Fruit fly (Drosophila melanogaster) whole organism, embryonic: ENCODE measurements around the gene CG14402.

Experiments
- CG10147 ChIP-seq: fragments of 200-800 bp; sonication (Bioruptor generic); optimal IDR thresholded peaks from 2 replicates; lab custom pipeline; 2019; ENCODE audit warnings: missing biosample characterization, mild to moderate bottlenecking, missing genetic modification characterization, moderate library complexity
- CG10565 ChIP-seq: fragments of 200-800 bp; sonication (Bioruptor generic); optimal IDR thresholded peaks from 3 replicates; lab custom pipeline; 2016; ENCODE audit warnings: missing biosample characterization, mild to moderate bottlenecking, missing genetic modification characterization
- CG10959 ChIP-seq: fragments of 200-800 bp; sonication (Bioruptor generic); IDR thresholded peaks from 2 replicates; pipeline ENCODE4 v1.3.6; 2022; ENCODE audit warnings: missing biosample characterization, missing genetic modification characterization
- CG11247 ChIP-seq: fragments of 200-800 bp; sonication (Bioruptor generic); IDR thresholded peaks from 2 replicates; pipeline ENCODE4 v1.3.6; 2022; ENCODE audit warnings: missing biosample characterization, missing genetic modification characterization
- CG11504 ChIP-seq: fragments of 200-800 bp; sonication (Bioruptor generic); optimal IDR thresholded peaks from 3 replicates; lab custom pipeline; 2019; ENCODE audit warnings: missing biosample characterization, mild to moderate bottlenecking, missing genetic modification characterization, moderate library complexity
- CG12236 ChIP-seq: fragments of 200-800 bp; sonication (Bioruptor generic); optimal IDR thresholded peaks from 2 replicates; lab custom pipeline; 2016; ENCODE audit warnings: missing biosample characterization, missing genetic modification characterization
- CG1233 ChIP-seq: fragments of 200-800 bp; sonication (Bioruptor generic); optimal IDR thresholded peaks from 4 replicates; lab custom pipeline; 2018; ENCODE audit warnings: missing biosample characterization, mild to moderate bottlenecking, missing genetic modification characterization
- CG12744 ChIP-seq: fragments of 200-800 bp; sonication (Bioruptor generic); optimal IDR thresholded peaks from 2 replicates; lab custom pipeline; 2016; ENCODE audit warnings: missing biosample characterization, missing genetic modification characterization
- CG13296 ChIP-seq: fragments of 200-800 bp; sonication (Bioruptor generic); optimal IDR thresholded peaks from 3 replicates; lab custom pipeline; 2018; ENCODE audit warnings: missing biosample characterization, mild to moderate bottlenecking, missing genetic modification characterization
- CG14667 ChIP-seq: fragments of 200-800 bp; sonication (Bioruptor generic); IDR thresholded peaks from 2 replicates; pipeline ENCODE4 v1.3.6; 2022; ENCODE audit warnings: missing biosample characterization, missing genetic modification characterization
- CG15601 ChIP-seq: fragments of 200-800 bp; sonication (Bioruptor generic); optimal IDR thresholded peaks from 3 replicates; lab custom pipeline; 2019; ENCODE audit warnings: missing biosample characterization, mild to moderate bottlenecking, missing genetic modification characterization, moderate library complexity
- CG1603 ChIP-seq: fragments of 200-800 bp; sonication (Bioruptor generic); optimal IDR thresholded peaks from 2 replicates; lab custom pipeline; 2019; ENCODE audit warnings: missing biosample characterization, mild to moderate bottlenecking, missing genetic modification characterization, moderate library complexity
- CG18476 ChIP-seq: fragments of 200-800 bp; sonication (Bioruptor generic); optimal IDR thresholded peaks from 2 replicates; lab custom pipeline; 2016; ENCODE audit warnings: missing biosample characterization, mild to moderate bottlenecking, missing genetic modification characterization
- CG4854 ChIP-seq: fragments of 200-800 bp; sonication (Bioruptor generic); optimal IDR thresholded peaks from 2 replicates; lab custom pipeline; 2016; ENCODE audit warnings: missing biosample characterization, missing genetic modification characterization, inconsistent platforms
- CG7928 ChIP-seq: fragments of 200-800 bp; sonication (Bioruptor generic); optimal IDR thresholded peaks from 2 replicates; lab custom pipeline; 2017; ENCODE audit warnings: missing biosample characterization, mild to moderate bottlenecking, missing genetic modification characterization
- Chrac-16 ChIP-seq: fragments of 200-800 bp; sonication (Bioruptor generic); optimal IDR thresholded peaks from 3 replicates; lab custom pipeline; 2016; ENCODE audit warnings: missing biosample characterization, missing genetic modification characterization
- Dp ChIP-seq: fragments of 200-800 bp; sonication (Bioruptor generic); optimal IDR thresholded peaks from 2 replicates; lab custom pipeline; 2018; ENCODE audit warnings: missing biosample characterization, mild to moderate bottlenecking, missing genetic modification characterization, moderate library complexity
- Dref ChIP-seq: fragments of 200-800 bp; sonication (Bioruptor generic); IDR thresholded peaks from 2 replicates; pipeline ENCODE4 v1.3.6; 2022; ENCODE audit warnings: missing biosample characterization, missing genetic modification characterization
- Ets97D ChIP-seq: fragments of 200-800 bp; sonication (Bioruptor generic); optimal IDR thresholded peaks from 3 replicates; lab custom pipeline; 2016; ENCODE audit warnings: missing biosample characterization, missing genetic modification characterization
- Fer1 ChIP-seq: fragments of 200-800 bp; sonication (Bioruptor generic); optimal IDR thresholded peaks from 2 replicates; lab custom pipeline; 2017; ENCODE audit warnings: missing biosample characterization, mild to moderate bottlenecking, missing genetic modification characterization
- Max ChIP-seq: fragments of 200-800 bp; sonication (Bioruptor generic); optimal IDR thresholded peaks from 2 replicates; lab custom pipeline; 2016; ENCODE audit warnings: missing biosample characterization, mild to moderate bottlenecking, missing genetic modification characterization
- Med ChIP-seq: fragments of 200-800 bp; sonication (Bioruptor generic); peaks from one replicate; lab custom pipeline; 2016; ENCODE audit warnings: missing biosample characterization, missing genetic modification characterization, mild to moderate bottlenecking, inconsistent platforms, moderate library complexity
- NfI ChIP-seq: fragments of 200-800 bp; sonication (Bioruptor generic); optimal IDR thresholded peaks from 3 replicates; lab custom pipeline; 2018; ENCODE audit warnings: missing biosample characterization, mild to moderate bottlenecking, missing genetic modification characterization, moderate library complexity
- Pdp1 ChIP-seq, 2 experiments: fragments of 200-800 bp; sonication (Bioruptor generic); optimal IDR thresholded peaks; 3 replicates each; lab custom pipeline; 2016; ENCODE audit warnings: missing biosample characterization in 2 of 2, missing genetic modification characterization in 2 of 2, mild to moderate bottlenecking in 1 of 2, moderate library complexity in 1 of 2
- Ptx1 ChIP-seq: fragments of 200-800 bp; sonication (Bioruptor generic); IDR thresholded peaks from 2 replicates; pipeline ENCODE4 v1.3.6; 2022; ENCODE audit warnings: missing biosample characterization, missing genetic modification characterization
- Side ChIP-seq: fragments of 200-800 bp; sonication (Bioruptor generic); optimal IDR thresholded peaks from 2 replicates; lab custom pipeline; 2016; ENCODE audit warnings: missing biosample characterization, missing genetic modification characterization
- Six4 ChIP-seq: fragments of 200-800 bp; sonication (Bioruptor generic); optimal IDR thresholded peaks from 2 replicates; lab custom pipeline; 2016; ENCODE audit warnings: missing biosample characterization, missing genetic modification characterization
- disco-r ChIP-seq: fragments of 200-800 bp; sonication (Bioruptor generic); optimal IDR thresholded peaks from 2 replicates; lab custom pipeline; 2016; ENCODE audit warnings: missing biosample characterization, missing genetic modification characterization
- en ChIP-seq: fragments of 200-800 bp; sonication (Bioruptor generic); optimal IDR thresholded peaks from 2 replicates; lab custom pipeline; 2016; ENCODE audit warnings: missing biosample characterization, missing genetic modification characterization
- fd3F ChIP-seq: fragments of 200-800 bp; sonication (Bioruptor generic); optimal IDR thresholded peaks from 2 replicates; lab custom pipeline; 2018; ENCODE audit warnings: missing biosample characterization, mild to moderate bottlenecking, missing genetic modification characterization, moderate library complexity
- ftz-f1 ChIP-seq: fragments of 200-800 bp; sonication (Bioruptor generic); optimal IDR thresholded peaks from 2 replicates; lab custom pipeline; 2016; ENCODE audit warnings: missing biosample characterization, missing genetic modification characterization
- hth ChIP-seq: fragments of >200 bp; optimal IDR thresholded peaks from 2 replicates; lab custom pipeline; 2017; ENCODE audit warnings: inconsistent platforms
- insv ChIP-seq, 2 experiments: fragments of 200-800 bp; sonication (Bioruptor generic); optimal IDR thresholded peaks; 3 replicates each; lab custom pipeline; 2016 to 2018; ENCODE audit warnings: missing biosample characterization in 2 of 2, missing genetic modification characterization in 2 of 2
- kah ChIP-seq: fragments of 200-800 bp; sonication (Bioruptor generic); optimal IDR thresholded peaks from 2 replicates; lab custom pipeline; 2018; ENCODE audit warnings: missing biosample characterization, mild to moderate bottlenecking, missing genetic modification characterization
- lab ChIP-seq: fragments of 200-800 bp; sonication (Bioruptor generic); optimal IDR thresholded peaks from 3 replicates; lab custom pipeline; 2017; ENCODE audit warnings: missing biosample characterization, missing genetic modification characterization, mild to moderate bottlenecking, moderate library complexity, missing genetic modification reagents
- lov ChIP-seq, 2 experiments: fragments of 200-800 bp in 1 of 2; fragments of >200 bp in 1 of 2; sonication (Bioruptor generic) in 1 of 2; IDR thresholded peaks in 1 of 2; optimal IDR thresholded peaks in 1 of 2; 2 replicates in 1 of 2; 3 replicates in 1 of 2; pipeline versions ENCODE4 v1.3.6 to Lab custom; 2017 to 2022; ENCODE audit warnings: missing biosample characterization in 1 of 2, missing genetic modification characterization in 1 of 2
- maf-S ChIP-seq: fragments of 200-800 bp; sonication (Bioruptor generic); optimal IDR thresholded peaks from 2 replicates; lab custom pipeline; 2016; ENCODE audit warnings: missing biosample characterization, missing genetic modification characterization
- mld ChIP-seq: fragments of 200-800 bp; sonication (Bioruptor generic); IDR thresholded peaks from 3 replicates; pipeline ENCODE4 v1.3.6; 2022; ENCODE audit warnings: missing biosample characterization, missing genetic modification characterization; ENCODE audit not compliant: partially characterized antibody
- nau ChIP-seq: fragments of 200-800 bp; sonication (Bioruptor generic); optimal IDR thresholded peaks from 3 replicates; lab custom pipeline; 2017; ENCODE audit warnings: missing biosample characterization, mild to moderate bottlenecking, missing genetic modification characterization, missing genetic modification reagents
- nmo ChIP-seq: fragments of 200-800 bp; sonication (Bioruptor generic); optimal IDR thresholded peaks from 2 replicates; lab custom pipeline; 2018; ENCODE audit warnings: missing biosample characterization, mild to moderate bottlenecking, missing genetic modification characterization, moderate library complexity
- pho ChIP-seq: fragments of 200-800 bp; sonication (Bioruptor generic); optimal IDR thresholded peaks from 2 replicates; lab custom pipeline; 2016; ENCODE audit warnings: missing biosample characterization, missing genetic modification characterization
- pros ChIP-seq: fragments of 200-800 bp; sonication (Bioruptor generic); optimal IDR thresholded peaks from 3 replicates; lab custom pipeline; 2019; ENCODE audit warnings: missing biosample characterization, mild to moderate bottlenecking, missing genetic modification characterization, moderate library complexity
- repo ChIP-seq: fragments of 200-800 bp; sonication (Bioruptor generic); optimal IDR thresholded peaks from 2 replicates; lab custom pipeline; 2016; ENCODE audit warnings: missing biosample characterization, missing genetic modification characterization
- run ChIP-seq: fragments of 200-800 bp; sonication (Bioruptor generic); optimal IDR thresholded peaks from 3 replicates; lab custom pipeline; 2018; ENCODE audit warnings: missing biosample characterization, mild to moderate bottlenecking, missing genetic modification characterization
- sens ChIP-seq: fragments of 200-800 bp; sonication (Bioruptor generic); peaks from one replicate; lab custom pipeline; 2016; ENCODE audit warnings: missing biosample characterization, missing genetic modification characterization
- slou ChIP-seq: fragments of 200-800 bp; sonication (Bioruptor generic); optimal IDR thresholded peaks from 3 replicates; lab custom pipeline; 2016; ENCODE audit warnings: missing biosample characterization, missing genetic modification characterization
- sob ChIP-seq: fragments of 200-800 bp; sonication (Bioruptor generic); IDR thresholded peaks from 2 replicates; pipeline ENCODE4 v1.3.6; 2022; ENCODE audit warnings: missing biosample characterization, missing genetic modification characterization
- stwl ChIP-seq: fragments of 200-800 bp; sonication (Bioruptor generic); optimal IDR thresholded peaks from 3 replicates; lab custom pipeline; 2018; ENCODE audit warnings: missing biosample characterization, mild to moderate bottlenecking, missing genetic modification characterization, moderate library complexity
- tio ChIP-seq: fragments of 200-800 bp; sonication (Bioruptor generic); optimal IDR thresholded peaks from 2 replicates; lab custom pipeline; 2017; ENCODE audit warnings: missing biosample characterization, missing genetic modification characterization, inconsistent platforms
- twi ChIP-seq: fragments of 200-800 bp; optimal IDR thresholded peaks from 2 replicates; lab custom pipeline; 2019; ENCODE audit warnings: missing biosample characterization, mild to moderate bottlenecking, missing genetic modification characterization, moderate library complexity
- usp ChIP-seq: fragments of >200 bp; optimal IDR thresholded peaks from 2 replicates; lab custom pipeline; 2017; ENCODE audit warnings: missing biosample characterization, missing genetic modification characterization
- vnd ChIP-seq: fragments of 200-800 bp; sonication (Bioruptor generic); IDR thresholded peaks from 3 replicates; pipeline ENCODE4 v1.3.6; 2022; ENCODE audit warnings: missing biosample characterization, missing genetic modification characterization; ENCODE audit not compliant: partially characterized antibody

Gene CG14402

dm6 chr2L:20822025-20822371, 27.1 kb upstream of the CG14402 start (continued):
- TF ChIP-seq slou (no peak), fd3F (GFP tag; lab: Kevin White, UChicago) (no peak), maf-S (no peak), Fer1 (GFP tag; lab: Kevin White, UChicago) (no peak), Pdp1 (GFP tag; optimal IDR thresholded peaks at IDR 0.05; lab: Kevin White, UChicago) (no peak), CG12236 (no peak), ftz-f1 (peak; percentile 6), NfI (GFP tag; lab: Kevin White, UChicago) (no peak), Med (GFP tag; lab: Kevin White, UChicago) (peak; percentile 12), nmo (GFP tag; lab: Kevin White, UChicago) (no peak), CG12744 (no peak), kah (no peak), CG1233 (GFP tag; lab: Kevin White, UChicago) (no peak), lab (GFP tag; lab: Kevin White, UChicago) (no peak), en (GFP tag; lab: Kevin White, UChicago) (no peak), run (tag; lab: Kevin White, UChicago) (no peak), CG10565 (GFP tag; lab: Kevin White, UChicago) (no peak), CG1603 (tag; lab: Kevin White, UChicago) (no peak), Side (GFP tag; lab: Kevin White, UChicago) (no peak), CG15601 (tag; lab: Kevin White, UChicago) (no peak), vnd (GFP tag; lab: Robert Waterston, UW) (no peak), CG7928 (GFP tag; lab: Kevin White, UChicago) (no peak), pros (peak; percentile 34), mld (no peak), Dref (no peak), CG11247 (GFP tag; lab: Robert Waterston, UW) (no peak), insv (GFP tag; optimal IDR thresholded peaks at IDR 0.05; lab: Kevin White, UChicago) (no peak), CG10959 (no peak), lov (optimal IDR thresholded peaks at IDR 0.05; lab: Kevin White, UChicago) (no peak), lov (GFP tag; IDR thresholded peaks at IDR 0.05; lab: Robert Waterston, UW) (no peak), pho (no peak), CG18476 (GFP tag; lab: Kevin White, UChicago) (no peak), Chrac-16 (GFP tag; lab: Kevin White, UChicago) (no peak), sens (GFP tag; lab: Kevin White, UChicago) (no peak), CG11504 (tag; lab: Kevin White, UChicago) (peak; percentile 88), sob (no peak), twi (no peak), stwl (no peak), Ets97D (no peak), disco-r (GFP tag; lab: Kevin White, UChicago) (peak; percentile 13), CG4854 (GFP tag; lab: Kevin White, UChicago) (no peak), Ptx1 (no peak), CG14667 (no peak), tio (GFP tag; lab: Kevin White, UChicago) (no peak), CG13296 (no peak), Six4 (GFP tag; lab: Kevin White, UChicago) (no peak), repo (GFP tag; lab: Kevin White, UChicago) (no peak), hth (lab: Kevin White, UChicago) (no peak), nau (no peak), usp (no peak), Dp (GFP tag; lab: Kevin White, UChicago) (no peak), CG10147 (GFP tag; lab: Kevin White, UChicago) (peak; percentile 28), Max (GFP tag; lab: Kevin White, UChicago) (no peak)
